Comparison of ENCODE assay signal across 3 worm cellular contexts in genomic region chrIV:13093677-13094076, ce11.
A peak's percentile ranks its signal among the peaks of the same experiment; 100 is the strongest.
TF ChIP-seq lines count a peak whose summit lies in the region.

Gene prcc-1, minus strand, starts transcription at chrIV:13093795.
Gene C39E9.12, plus strand, starts transcription at chrIV:13094007.

TF ChIP-seq in whole organism, L1 larva, 84 proteins besides CTCF, POLR2A, EP300 and RAD21 (continued from another document):
- TF ChIP-seq C34B4.2 (tag; optimal IDR thresholded peaks at IDR 0.05; lab: Kevin White, UChicago) (no peak), nhr-20 (tag; optimal IDR thresholded peaks at IDR 0.05; lab: Kevin White, UChicago) (peak; percentile 53), egl-27 (tag; optimal IDR thresholded peaks at IDR 0.05; lab: Kevin White, UChicago) (no peak), isw-1 (GFP tag; IDR thresholded peaks at IDR 0.05; lab: Robert Waterston, UW) (no peak; the same call in 1 of the 2 replicates), jun-1 (tag; optimal IDR thresholded peaks at IDR 0.05; lab: Kevin White, UChicago) (peak; percentile 40), dsc-1 (tag; optimal IDR thresholded peaks at IDR 0.05; lab: Kevin White, UChicago) (peak; percentile 21), ces-1 (GFP tag; optimal IDR thresholded peaks at IDR 0.05; lab: Kevin White, UChicago) (no peak), unc-130 (tag; optimal IDR thresholded peaks at IDR 0.05; lab: Kevin White, UChicago) (peak; percentile 73), elt-3 (tag; optimal IDR thresholded peaks at IDR 0.05; lab: Kevin White, UChicago) (peak in 1 of 6 experiments; percentile 67), grh-1 (GFP tag; IDR thresholded peaks at IDR 0.05; lab: Robert Waterston, UW) (no peak), skn-1 (tag; optimal IDR thresholded peaks at IDR 0.05; lab: Kevin White, UChicago) (peak; percentile 66), zag-1 (tag; optimal IDR thresholded peaks at IDR 0.05; lab: Kevin White, UChicago) (no peak), rnt-1 (tag; optimal IDR thresholded peaks at IDR 0.05; lab: Kevin White, UChicago) (peak; percentile 79), zip-4 (GFP tag; optimal IDR thresholded peaks at IDR 0.05; lab: Kevin White, UChicago) (no peak), lin-13 (GFP tag; optimal IDR thresholded peaks at IDR 0.05; lab: Kevin White, UChicago) (peak; percentile 69), snu-23 (GFP tag; optimal IDR thresholded peaks at IDR 0.05; lab: Kevin White, UChicago) (peak; percentile 80), nhr-11 (tag; optimal IDR thresholded peaks at IDR 0.05; lab: Kevin White, UChicago) (no peak), ets-5 (GFP tag; IDR thresholded peaks at IDR 0.05; lab: Robert Waterston, UW) (no peak), ceh-8 (GFP tag; optimal IDR thresholded peaks at IDR 0.05; lab: Kevin White, UChicago) (no peak), unc-62 (GFP tag; optimal IDR thresholded peaks at IDR 0.05; lab: Kevin White, UChicago) (no peak), lin-14 (GFP tag; optimal IDR thresholded peaks at IDR 0.05; lab: Kevin White, UChicago) (peak; percentile 67), xbp-1 (tag; optimal IDR thresholded peaks at IDR 0.05; lab: Kevin White, UChicago) (peak; percentile 55), nhr-84 (tag; optimal IDR thresholded peaks at IDR 0.05; lab: Kevin White, UChicago) (no peak), unc-86 (tag; optimal IDR thresholded peaks at IDR 0.05; lab: Kevin White, UChicago) (peak; percentile 37), lsy-2 (tag; optimal IDR thresholded peaks at IDR 0.05; lab: Kevin White, UChicago) (peak; percentile 73 to 91), efl-3 (GFP tag; optimal IDR thresholded peaks at IDR 0.05; lab: Kevin White, UChicago) (no peak), nhr-19 (GFP tag; conservative IDR thresholded peaks at IDR 0.05; lab: Robert Waterston, UW) (peak; percentile 43; the same call in 1 of the 2 replicates), lir-3 (tag; optimal IDR thresholded peaks at IDR 0.05; lab: Kevin White, UChicago; ENCODE audit: poor library complexity) (peak; percentile 10), nhr-47 (tag; optimal IDR thresholded peaks at IDR 0.05; lab: Kevin White, UChicago) (peak; percentile 75), elt-2 (tag; optimal IDR thresholded peaks at IDR 0.05; lab: Kevin White, UChicago) (no peak), ceh-63 (GFP tag; optimal IDR thresholded peaks at IDR 0.05; lab: Kevin White, UChicago) (no peak), sptf-1 (tag; optimal IDR thresholded peaks at IDR 0.05; lab: Kevin White, UChicago) (no peak), egl-13 (tag; optimal IDR thresholded peaks at IDR 0.05; lab: Kevin White, UChicago) (no peak), hpl-2 (GFP tag; optimal IDR thresholded peaks at IDR 0.05; lab: Kevin White, UChicago) (no peak), nhr-28 (tag; optimal IDR thresholded peaks at IDR 0.05; lab: Kevin White, UChicago) (no peak), ceh-82 (tag; optimal IDR thresholded peaks at IDR 0.05; lab: Kevin White, UChicago) (peak; percentile 27 to 78 (median 63)), snpc-4 (tag; optimal IDR thresholded peaks at IDR 0.05; lab: Kevin White, UChicago) (no peak), ztf-11 (tag; optimal IDR thresholded peaks at IDR 0.05; lab: Kevin White, UChicago) (no peak), F16B12.6 (tag; optimal IDR thresholded peaks at IDR 0.05; lab: Kevin White, UChicago) (peak; percentile 66), mep-1 (tag; optimal IDR thresholded peaks at IDR 0.05; lab: Kevin White, UChicago) (no peak), nhr-77 (tag; optimal IDR thresholded peaks at IDR 0.05; lab: Kevin White, UChicago) (peak; percentile 54)

TF ChIP-seq in whole organism, L4 larva, 104 proteins besides CTCF, POLR2A, EP300 and RAD21 (continued from another document and continues in another):
- no peak for TF ChIP-seq zip-2 (tag; optimal IDR thresholded peaks at IDR 0.05; lab: Kevin White, UChicago)
- no peak for TF ChIP-seq aha-1 (tag; lab: Kevin White, UChicago)
- TF ChIP-seq mes-2 (tag; optimal IDR thresholded peaks at IDR 0.05; lab: Kevin White, UChicago; ENCODE audit: poor library complexity, severe bottlenecking): peak; percentile 82
- TF ChIP-seq cey-2 (tag; optimal IDR thresholded peaks at IDR 0.05; lab: Kevin White, UChicago; ENCODE audit: borderline replicate concordance, insufficient read depth): no peak
- TF ChIP-seq dmd-8 (GFP tag; IDR thresholded peaks at IDR 0.05; lab: Robert Waterston, UW): no peak
- peak in 1 of 2 experiments; percentile 88 for TF ChIP-seq lsy-2 (tag; optimal IDR thresholded peaks at IDR 0.05; lab: Kevin White, UChicago)
- TF ChIP-seq egl-43 (GFP tag; IDR thresholded peaks at IDR 0.05; lab: Robert Waterston, UW): no peak
- no peak for TF ChIP-seq duxl-1 (tag; optimal IDR thresholded peaks at IDR 0.05; lab: Kevin White, UChicago; ENCODE audit: poor library complexity)
- TF ChIP-seq fkh-10 (GFP tag; optimal IDR thresholded peaks at IDR 0.05; lab: Kevin White, UChicago): no peak
- no peak for TF ChIP-seq tra-1 (GFP tag; IDR thresholded peaks at IDR 0.05; lab: Robert Waterston, UW)
- peak; percentile 68 for TF ChIP-seq nhr-11 (tag; optimal IDR thresholded peaks at IDR 0.05; lab: Kevin White, UChicago)
- TF ChIP-seq nhr-25 (tag; optimal IDR thresholded peaks at IDR 0.05; lab: Kevin White, UChicago; ENCODE audit: borderline replicate concordance, insufficient read depth): no peak
- TF ChIP-seq ceh-20 (GFP tag; IDR thresholded peaks at IDR 0.05; lab: Robert Waterston, UW): no peak
- TF ChIP-seq nhr-42 (GFP tag; IDR thresholded peaks at IDR 0.05; lab: Robert Waterston, UW): no peak
- no peak for TF ChIP-seq zag-1 (tag; optimal IDR thresholded peaks at IDR 0.05; lab: Kevin White, UChicago)
- TF ChIP-seq nhr-41 (GFP tag; IDR thresholded peaks at IDR 0.05; lab: Robert Waterston, UW): no peak
- TF ChIP-seq nhr-28 (tag; optimal IDR thresholded peaks at IDR 0.05; lab: Kevin White, UChicago): peak; percentile 60
- no peak for TF ChIP-seq T20F7.1 (GFP tag; optimal IDR thresholded peaks at IDR 0.05; lab: Kevin White, UChicago)
- no peak for TF ChIP-seq Y75B8A.6 (GFP tag; IDR thresholded peaks at IDR 0.05; lab: Robert Waterston, UW)
- TF ChIP-seq ZK546.5 (tag; optimal IDR thresholded peaks at IDR 0.05; lab: Kevin White, UChicago): no peak
- no peak for TF ChIP-seq zfp-2 (tag; optimal IDR thresholded peaks at IDR 0.05; lab: Kevin White, UChicago)
- TF ChIP-seq saeg-2 (GFP tag; IDR thresholded peaks at IDR 0.05; lab: Robert Waterston, UW): no peak
- no peak for TF ChIP-seq R02D3.7 (tag; optimal IDR thresholded peaks at IDR 0.05; lab: Kevin White, UChicago)
- no peak for TF ChIP-seq ceh-44 (GFP tag; IDR thresholded peaks at IDR 0.05; lab: Robert Waterston, UW)
- no peak for TF ChIP-seq ztf-11 (tag; optimal IDR thresholded peaks at IDR 0.05; lab: Kevin White, UChicago)
- TF ChIP-seq lin-39 (tag; optimal IDR thresholded peaks at IDR 0.05; lab: Kevin White, UChicago): no peak
- TF ChIP-seq madf-5 (GFP tag; IDR thresholded peaks at IDR 0.05; lab: Robert Waterston, UW): no peak
- no peak for TF ChIP-seq nhr-111 (GFP tag; optimal IDR thresholded peaks at IDR 0.05; lab: Kevin White, UChicago)
- TF ChIP-seq unc-62 (GFP tag; optimal IDR thresholded peaks at IDR 0.05 in 1 of 2; lab: Kevin White, UChicago): no peak
- TF ChIP-seq unc-62 (tag; optimal IDR thresholded peaks at IDR 0.05; lab: Kevin White, UChicago): no peak
- TF ChIP-seq zip-11 (GFP tag; IDR thresholded peaks at IDR 0.05; lab: Robert Waterston, UW): no peak
- TF ChIP-seq lin-1 (GFP tag; IDR thresholded peaks at IDR 0.05; lab: Robert Waterston, UW): no peak
- TF ChIP-seq pqm-1 (tag; optimal IDR thresholded peaks at IDR 0.05; lab: Kevin White, UChicago): no peak
- TF ChIP-seq dmd-6 (GFP tag; IDR thresholded peaks at IDR 0.05; lab: Robert Waterston, UW): no peak; the same call in 1 of the 2 replicates
- no peak for TF ChIP-seq zfp-3 (GFP tag; conservative IDR thresholded peaks at IDR 0.05; lab: Robert Waterston, UW)
- no peak for TF ChIP-seq T26A8.4 (GFP tag; IDR thresholded peaks at IDR 0.05; lab: Robert Waterston, UW)
- TF ChIP-seq ceh-62 (tag; optimal IDR thresholded peaks at IDR 0.05; lab: Kevin White, UChicago): no peak
- TF ChIP-seq F37D6.2 (tag; optimal IDR thresholded peaks at IDR 0.05; lab: Kevin White, UChicago): no peak
- TF ChIP-seq lin-13 (GFP tag; optimal IDR thresholded peaks at IDR 0.05; lab: Kevin White, UChicago): no peak
- no peak for TF ChIP-seq nhr-48 (tag; optimal IDR thresholded peaks at IDR 0.05; lab: Kevin White, UChicago)
- TF ChIP-seq vab-7 (GFP tag; IDR thresholded peaks at IDR 0.05; lab: Robert Waterston, UW): no peak
- no peak for TF ChIP-seq skn-1 (tag; optimal IDR thresholded peaks at IDR 0.05; lab: Kevin White, UChicago)
- TF ChIP-seq pha-4 (GFP tag; IDR thresholded peaks at IDR 0.05; lab: Robert Waterston, UW): no peak
- TF ChIP-seq pha-4 (tag; optimal IDR thresholded peaks at IDR 0.05; lab: Kevin White, UChicago): peak; percentile 25
- TF ChIP-seq arid-1 (GFP tag; conservative IDR thresholded peaks at IDR 0.05; lab: Robert Waterston, UW): no peak
- TF ChIP-seq mdl-1 (tag; optimal IDR thresholded peaks at IDR 0.05; lab: Kevin White, UChicago): no peak
- no peak for TF ChIP-seq Y48G9A.11 (GFP tag; IDR thresholded peaks at IDR 0.05; lab: Robert Waterston, UW)
- no peak for TF ChIP-seq nhr-76 (tag; optimal IDR thresholded peaks at IDR 0.05; lab: Kevin White, UChicago)
- TF ChIP-seq aly-2 (tag; optimal IDR thresholded peaks at IDR 0.05; lab: Kevin White, UChicago): no peak
- no peak for TF ChIP-seq spr-1 (tag; optimal IDR thresholded peaks at IDR 0.05; lab: Kevin White, UChicago)
- no peak for TF ChIP-seq attf-4 (tag; optimal IDR thresholded peaks at IDR 0.05; lab: Kevin White, UChicago)

TF ChIP-seq in whole organism, young adult, 124 proteins besides CTCF, POLR2A, EP300 and RAD21 (continued from another document):
- TF ChIP-seq egl-44 (GFP tag; IDR thresholded peaks at IDR 0.05; lab: Robert Waterston, UW): no peak
- TF ChIP-seq nhr-120 (GFP tag; IDR thresholded peaks at IDR 0.05; lab: Robert Waterston, UW): no peak
- no peak for TF ChIP-seq ztf-18 (tag; optimal IDR thresholded peaks at IDR 0.05; lab: Kevin White, UChicago)
- no peak for TF ChIP-seq cebp-2 (GFP tag; IDR thresholded peaks at IDR 0.05; lab: Robert Waterston, UW)
- TF ChIP-seq bed-1 (GFP tag; IDR thresholded peaks at IDR 0.05; lab: Robert Waterston, UW): no peak
- no peak for TF ChIP-seq repo-1 (tag; optimal IDR thresholded peaks at IDR 0.05; lab: Kevin White, UChicago)
- 0 out of 2 replicates have a peak, but pooled peaks have one; percentile 21 for TF ChIP-seq B0336.3 (GFP tag; IDR thresholded peaks at IDR 0.05; lab: Robert Waterston, UW)
- TF ChIP-seq bed-2 (GFP tag; IDR thresholded peaks at IDR 0.05; lab: Robert Waterston, UW): no peak
- no peak for TF ChIP-seq aptf-3 (GFP tag; IDR thresholded peaks at IDR 0.05; lab: Robert Waterston, UW)
- TF ChIP-seq chd-7 (tag; optimal IDR thresholded peaks at IDR 0.05; lab: Kevin White, UChicago): no peak
- TF ChIP-seq F49E8.2 (tag; optimal IDR thresholded peaks at IDR 0.05; lab: Kevin White, UChicago; ENCODE audit: insufficient read depth): peak; percentile 9
- TF ChIP-seq fkh-3 (tag; optimal IDR thresholded peaks at IDR 0.05; lab: Kevin White, UChicago): no peak
- TF ChIP-seq Y56A3A.18 (GFP tag; IDR thresholded peaks at IDR 0.05; lab: Robert Waterston, UW): no peak
- no peak for TF ChIP-seq mes-4 (tag; optimal IDR thresholded peaks at IDR 0.05; lab: Kevin White, UChicago)
- no peak for TF ChIP-seq let-607 (tag; optimal IDR thresholded peaks at IDR 0.05; lab: Kevin White, UChicago)
- no peak for TF ChIP-seq let-526 (GFP tag; IDR thresholded peaks at IDR 0.05; lab: Robert Waterston, UW)
- TF ChIP-seq snpc-4 (GFP tag; optimal IDR thresholded peaks at IDR 0.05; lab: Kevin White, UChicago): no peak
- peak in 2 of 4 experiments; percentile 1 to 67 for TF ChIP-seq snpc-4 (tag; optimal IDR thresholded peaks at IDR 0.05; lab: Kevin White, UChicago)
- TF ChIP-seq nhr-179 (tag; optimal IDR thresholded peaks at IDR 0.05; lab: Kevin White, UChicago): no peak
- peak; percentile 72 for TF ChIP-seq madf-3 (GFP tag; IDR thresholded peaks at IDR 0.05; lab: Robert Waterston, UW)
- TF ChIP-seq lir-1 (GFP tag; conservative IDR thresholded peaks at IDR 0.05; lab: Robert Waterston, UW): no peak
- no peak for TF ChIP-seq ztf-25 (GFP tag; IDR thresholded peaks at IDR 0.05; lab: Robert Waterston, UW)
- peak; percentile 44 for TF ChIP-seq tlf-1 (GFP tag; optimal IDR thresholded peaks at IDR 0.05; lab: Kevin White, UChicago)
- no peak for TF ChIP-seq cebp-1 (GFP tag; IDR thresholded peaks at IDR 0.05; lab: Robert Waterston, UW)
- TF ChIP-seq cebp-1 (tag; optimal IDR thresholded peaks at IDR 0.05; lab: Kevin White, UChicago): no peak
- TF ChIP-seq mxl-1 (tag; optimal IDR thresholded peaks at IDR 0.05; lab: Kevin White, UChicago): no peak
- no peak for TF ChIP-seq die-1 (tag; optimal IDR thresholded peaks at IDR 0.05; lab: Kevin White, UChicago)
- TF ChIP-seq sdz-38 (tag; optimal IDR thresholded peaks at IDR 0.05; lab: Kevin White, UChicago): no peak
- TF ChIP-seq ceh-27 (GFP tag; optimal IDR thresholded peaks at IDR 0.05; lab: Kevin White, UChicago): peak; percentile 12
- no peak for TF ChIP-seq ztf-26 (tag; optimal IDR thresholded peaks at IDR 0.05; lab: Kevin White, UChicago)
- no peak for TF ChIP-seq lsy-27 (tag; optimal IDR thresholded peaks at IDR 0.05; lab: Kevin White, UChicago; ENCODE audit: borderline replicate concordance, insufficient read depth)
- TF ChIP-seq rcor-1 (GFP tag; IDR thresholded peaks at IDR 0.05; lab: Robert Waterston, UW): peak; percentile 23; the same call in 1 of the 2 replicates
- no peak for TF ChIP-seq rpc-1 (optimal IDR thresholded peaks at IDR 0.05; lab: Kevin White, UChicago)
- TF ChIP-seq rpc-1 (tag; optimal IDR thresholded peaks at IDR 0.05; lab: Kevin White, UChicago): no peak
- no peak for TF ChIP-seq K12H6.12 (tag; optimal IDR thresholded peaks at IDR 0.05; lab: Kevin White, UChicago)
- no peak for TF ChIP-seq ekl-4 (GFP tag; IDR thresholded peaks at IDR 0.05; lab: Robert Waterston, UW)
- no peak for TF ChIP-seq athp-1 (tag; optimal IDR thresholded peaks at IDR 0.05; lab: Kevin White, UChicago)
- TF ChIP-seq ccch-3 (GFP tag; optimal IDR thresholded peaks at IDR 0.05; lab: Kevin White, UChicago): no peak
- TF ChIP-seq ama-1 (optimal IDR thresholded peaks at IDR 0.05; lab: Kevin White, UChicago): no peak
- TF ChIP-seq ama-1 (GFP tag; optimal IDR thresholded peaks at IDR 0.05; lab: Kevin White, UChicago): no peak
- no peak for TF ChIP-seq F57A8.1 (GFP tag; optimal IDR thresholded peaks at IDR 0.05; lab: Kevin White, UChicago)
- TF ChIP-seq nfyb-1 (GFP tag; IDR thresholded peaks at IDR 0.05; lab: Robert Waterston, UW): no peak
- no peak for TF ChIP-seq F39B2.1 (GFP tag; IDR thresholded peaks at IDR 0.05; lab: Robert Waterston, UW)
- no peak for TF ChIP-seq akir-1 (GFP tag; optimal IDR thresholded peaks at IDR 0.05; lab: Kevin White, UChicago)
- TF ChIP-seq lin-26 (GFP tag; IDR thresholded peaks at IDR 0.05; lab: Robert Waterston, UW): no peak
